Worm (Caenorhabditis elegans) whole organism, L3 larva: Measurements from ENCODE around the gene Y105C5B.9.

Experiments
- R02D3.7 ChIP-seq: fragments of 150-350 bp; optimal IDR thresholded peaks from 2 replicates; lab custom pipeline; 2014; ENCODE audit warnings: missing biosample characterization, missing genetic modification characterization
- ZK546.5 ChIP-seq: sonication (generic microtip); optimal IDR thresholded peaks from 2 replicates; lab custom pipeline; 2017; ENCODE audit warnings: missing biosample characterization, missing genetic modification characterization
- aly-2 ChIP-seq: fragments of 150-350 bp; optimal IDR thresholded peaks from 2 replicates; lab custom pipeline; 2014; ENCODE audit warnings: missing biosample characterization, missing genetic modification characterization
- ama-1 ChIP-seq: fragments of 150-350 bp; optimal IDR thresholded peaks from 2 replicates; lab custom pipeline; 2018
- ceh-16 ChIP-seq: sonication (generic microtip); optimal IDR thresholded peaks from 2 replicates; lab custom pipeline; 2017; ENCODE audit warnings: missing biosample characterization, missing genetic modification characterization
- ceh-28 ChIP-seq: fragments of 150-350 bp; optimal IDR thresholded peaks from 2 replicates; lab custom pipeline; 2014; ENCODE audit warnings: missing biosample characterization, missing genetic modification reagents, missing genetic modification characterization
- ceh-9 ChIP-seq: sonication (generic microtip); optimal IDR thresholded peaks from 2 replicates; lab custom pipeline; 2018; ENCODE audit warnings: missing biosample characterization, missing genetic modification characterization
- daf-12 ChIP-seq: fragments of 150-350 bp; optimal IDR thresholded peaks from 2 replicates; lab custom pipeline; 2014; ENCODE audit warnings: missing biosample characterization, missing genetic modification reagents, missing genetic modification characterization
- egl-5 ChIP-seq: fragments of 150-350 bp; optimal IDR thresholded peaks from 2 replicates; lab custom pipeline; 2017; ENCODE audit warnings: missing biosample characterization, missing genetic modification reagents, missing genetic modification characterization, inconsistent platforms
- elt-1 ChIP-seq: fragments of 150-350 bp; optimal IDR thresholded peaks from 2 replicates; lab custom pipeline; 2014; ENCODE audit warnings: missing biosample characterization, missing genetic modification characterization
- elt-2 ChIP-seq: sonication (generic microtip); optimal IDR thresholded peaks from 2 replicates; lab custom pipeline; 2016; ENCODE audit warnings: missing genetic modification reagents, mild to moderate bottlenecking, missing genetic modification characterization, missing compliant biosample characterization
- elt-3 ChIP-seq, 3 experiments: fragments of 150-350 bp in 1 of 3; sonication (generic microtip) in 2 of 3; optimal IDR thresholded peaks; 2 replicates in 2 of 3; 4 replicates in 1 of 3; lab custom pipeline; 2014 to 2017; ENCODE audit warnings: missing biosample characterization in 3 of 3, missing genetic modification characterization in 3 of 3
- eor-1 ChIP-seq, 2 experiments: fragments of 150-350 bp; optimal IDR thresholded peaks; 2 replicates each; lab custom pipeline; 2014 to 2018; ENCODE audit warnings: missing biosample characterization in 2 of 2, missing genetic modification characterization in 2 of 2
- fkh-10 ChIP-seq: sonication (generic microtip); optimal IDR thresholded peaks from 2 replicates; lab custom pipeline; 2017; ENCODE audit warnings: missing biosample characterization, missing genetic modification reagents, missing genetic modification characterization
- fkh-2 ChIP-seq: fragments of 150-350 bp; optimal IDR thresholded peaks from 2 replicates; lab custom pipeline; 2014; ENCODE audit warnings: missing biosample characterization, missing genetic modification reagents, missing genetic modification characterization
- fos-1 ChIP-seq: fragments of 150-350 bp; optimal IDR thresholded peaks from 2 replicates; lab custom pipeline; 2014; ENCODE audit warnings: missing biosample characterization, missing genetic modification characterization
- hmg-11 ChIP-seq: sonication (generic microtip); optimal IDR thresholded peaks from 2 replicates; lab custom pipeline; 2016; ENCODE audit warnings: missing genetic modification characterization, missing compliant biosample characterization
- jun-1 ChIP-seq: fragments of 150-350 bp; optimal IDR thresholded peaks from 2 replicates; lab custom pipeline; 2014; ENCODE audit warnings: missing biosample characterization, missing genetic modification reagents, missing genetic modification characterization
- lin-15B ChIP-seq: fragments of 150-350 bp; optimal IDR thresholded peaks from 2 replicates; lab custom pipeline; 2014; ENCODE audit warnings: missing biosample characterization, missing genetic modification characterization
- lin-39 ChIP-seq: fragments of 150-350 bp; optimal IDR thresholded peaks from 2 replicates; lab custom pipeline; 2018; ENCODE audit warnings: missing biosample characterization, missing genetic modification reagents, missing genetic modification characterization
- mml-1 ChIP-seq: fragments of 150-350 bp; sonication (generic microtip); optimal IDR thresholded peaks from 3 replicates; lab custom pipeline; 2014; ENCODE audit warnings: missing biosample characterization, missing genetic modification characterization
- nfya-1 ChIP-seq: sonication (generic microtip); optimal IDR thresholded peaks from 2 replicates; lab custom pipeline; 2017; ENCODE audit warnings: missing genetic modification characterization, mild to moderate bottlenecking, missing compliant biosample characterization, antibody characterized with exemption, moderate library complexity; ENCODE audit not compliant: insufficient read depth
- nhr-11 ChIP-seq: fragments of 150-350 bp; optimal IDR thresholded peaks from 2 replicates; lab custom pipeline; 2014; ENCODE audit warnings: missing biosample characterization, missing genetic modification characterization
- nhr-12 ChIP-seq: fragments of 150-350 bp; optimal IDR thresholded peaks from 2 replicates; lab custom pipeline; 2014; ENCODE audit warnings: missing biosample characterization, missing genetic modification characterization
- nhr-23 ChIP-seq: fragments of 150-350 bp; optimal IDR thresholded peaks from 2 replicates; lab custom pipeline; 2014; ENCODE audit warnings: missing biosample characterization, missing genetic modification reagents, missing genetic modification characterization
- nhr-237 ChIP-seq: fragments of 150-350 bp; optimal IDR thresholded peaks from 2 replicates; lab custom pipeline; 2014; ENCODE audit warnings: missing biosample characterization, missing genetic modification characterization
- nhr-25 ChIP-seq: sonication (generic microtip); optimal IDR thresholded peaks from 2 replicates; lab custom pipeline; 2017; ENCODE audit warnings: missing biosample characterization, missing genetic modification characterization
- nhr-43 ChIP-seq: sonication (generic microtip); optimal IDR thresholded peaks from 2 replicates; lab custom pipeline; 2016; ENCODE audit warnings: mild to moderate bottlenecking, missing genetic modification characterization, missing compliant biosample characterization; ENCODE audit not compliant: poor library complexity, severe bottlenecking
- nhr-67 ChIP-seq: fragments of 150-350 bp; optimal IDR thresholded peaks from 2 replicates; lab custom pipeline; 2014; ENCODE audit warnings: missing biosample characterization, missing genetic modification characterization
- pha-4 ChIP-seq: fragments of 150-350 bp; optimal IDR thresholded peaks from 2 replicates; lab custom pipeline; 2014; ENCODE audit warnings: missing biosample characterization, missing genetic modification reagents, missing genetic modification characterization
- pqm-1 ChIP-seq: fragments of 150-350 bp; optimal IDR thresholded peaks from 2 replicates; lab custom pipeline; 2017; ENCODE audit warnings: missing biosample characterization, missing genetic modification characterization, inconsistent platforms
- skn-1 ChIP-seq: fragments of 150-350 bp; optimal IDR thresholded peaks from 2 replicates; lab custom pipeline; 2014; ENCODE audit warnings: missing biosample characterization, missing genetic modification characterization
- snpc-4 ChIP-seq: fragments of 150-350 bp; optimal IDR thresholded peaks from 2 replicates; lab custom pipeline; 2014; ENCODE audit warnings: missing biosample characterization, missing genetic modification characterization
- tbx-2 ChIP-seq: sonication (generic microtip); optimal IDR thresholded peaks from 2 replicates; lab custom pipeline; 2016; ENCODE audit warnings: mild to moderate bottlenecking, missing genetic modification characterization, missing compliant biosample characterization
- unc-62 ChIP-seq: fragments of 150-350 bp; sonication (generic microtip); optimal IDR thresholded peaks from 4 replicates; lab custom pipeline; 2014; ENCODE audit warnings: missing biosample characterization, missing genetic modification reagents, missing genetic modification characterization
- zag-1 ChIP-seq: fragments of 150-350 bp; optimal IDR thresholded peaks from 2 replicates; lab custom pipeline; 2014; ENCODE audit warnings: missing biosample characterization, missing genetic modification characterization
- ztf-11 ChIP-seq: fragments of 150-350 bp; optimal IDR thresholded peaks from 2 replicates; lab custom pipeline; 2014; ENCODE audit warnings: missing biosample characterization, missing genetic modification characterization
- ztf-4 ChIP-seq: fragments of 150-350 bp; optimal IDR thresholded peaks from 2 replicates; lab custom pipeline; 2014; ENCODE audit warnings: missing biosample characterization, missing genetic modification characterization

Y105C5B.9 gene

DNA sequence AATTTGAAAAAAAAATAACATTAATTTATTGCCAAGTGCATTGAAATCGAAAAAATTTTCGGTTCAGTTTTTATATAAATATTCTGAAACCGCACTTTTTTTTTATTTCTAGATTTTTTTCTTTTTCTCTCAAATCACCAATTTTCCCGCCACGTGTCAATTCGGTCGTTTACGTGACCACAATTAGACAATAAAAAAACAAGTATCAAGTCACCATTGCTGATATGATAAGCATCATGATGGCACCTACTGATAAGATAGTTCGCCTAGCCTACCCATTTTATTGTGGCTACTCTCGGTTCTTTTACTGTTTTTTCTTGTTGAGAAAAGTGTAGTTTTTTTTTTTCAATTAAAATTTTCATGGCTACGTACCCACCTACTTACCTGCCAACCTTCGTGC lies 550 bp upstream of the Y105C5B.9 start:
- no peak for TF ChIP-seq nhr-11 (tag; lab: Kevin White, UChicago)
- peak in 1 of 3 experiments; percentile 25 for TF ChIP-seq elt-3 (tag; optimal IDR thresholded peaks at IDR 0.05; lab: Kevin White, UChicago)
- TF ChIP-seq elt-2 (tag; lab: Kevin White, UChicago), result peak; percentile 91
- peak; percentile 15 for TF ChIP-seq skn-1
- no peak for TF ChIP-seq egl-5
- TF ChIP-seq pha-4 (tag; lab: Kevin White, UChicago), result peak; percentile 15
- TF ChIP-seq pqm-1 (tag; lab: Kevin White, UChicago), result peak; percentile 68
- TF ChIP-seq, all 47 proteins: peak for 5

DNA sequence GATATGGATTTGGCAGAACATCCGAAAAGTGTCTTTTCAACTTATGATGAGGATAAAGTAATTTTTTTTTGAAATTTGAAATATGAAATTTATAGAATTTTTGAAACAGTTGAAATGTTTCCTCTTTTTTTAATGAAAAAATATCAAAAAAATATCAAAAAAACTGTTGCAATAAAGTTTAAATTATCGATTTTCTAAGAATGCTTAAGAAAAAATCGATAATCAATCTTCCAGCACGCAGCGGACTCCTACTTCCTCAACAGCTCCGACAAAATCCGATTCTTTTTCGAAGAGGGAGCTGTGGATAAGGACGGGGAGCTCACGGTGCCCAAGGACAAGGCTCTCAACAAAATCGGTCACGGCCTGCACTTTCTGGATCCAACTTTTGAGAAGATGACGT lies 313 bp downstream of the Y105C5B.9 start:
- TF ChIP-seq ceh-9 (tag; lab: Kevin White, UChicago) (no peak), eor-1 (tag; optimal IDR thresholded peaks at IDR 0.05; lab: Kevin White, UChicago) (no peak), ceh-28 (tag; lab: Kevin White, UChicago) (peak; percentile 80), R02D3.7 (tag; lab: Kevin White, UChicago) (no peak)

DNA sequence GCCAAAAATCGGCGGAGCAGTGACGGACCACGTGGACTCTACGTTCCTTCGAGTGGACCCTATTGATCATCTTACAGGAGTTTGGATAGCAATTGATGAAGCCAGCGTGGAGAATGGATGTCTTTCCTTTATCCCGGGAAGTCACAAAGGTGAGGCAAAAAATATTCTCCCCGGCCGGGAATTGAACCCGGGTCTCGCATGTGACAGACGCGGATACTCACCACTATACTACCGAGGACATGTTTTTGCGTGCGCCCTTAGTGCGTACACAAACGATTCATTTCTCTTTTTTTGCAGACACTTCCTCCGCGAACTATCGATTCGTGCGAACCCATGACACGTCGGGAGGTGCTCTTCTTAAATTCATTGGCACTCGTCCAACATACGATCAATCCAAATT lies 795 bp downstream of the Y105C5B.9 start:
- TF ChIP-seq nfya-1 (tag; lab: Kevin White, UChicago) (peak; percentile 11), ZK546.5 (tag; lab: Kevin White, UChicago) (no peak), tbx-2 (tag; lab: Kevin White, UChicago) (no peak), hmg-11 (tag; lab: Kevin White, UChicago) (peak; percentile 46), elt-2 (tag; lab: Kevin White, UChicago) (peak; percentile 34), snpc-4 (tag; lab: Kevin White, UChicago) (peak; percentile 52), pqm-1 (tag; lab: Kevin White, UChicago) (peak; percentile 2)

DNA sequence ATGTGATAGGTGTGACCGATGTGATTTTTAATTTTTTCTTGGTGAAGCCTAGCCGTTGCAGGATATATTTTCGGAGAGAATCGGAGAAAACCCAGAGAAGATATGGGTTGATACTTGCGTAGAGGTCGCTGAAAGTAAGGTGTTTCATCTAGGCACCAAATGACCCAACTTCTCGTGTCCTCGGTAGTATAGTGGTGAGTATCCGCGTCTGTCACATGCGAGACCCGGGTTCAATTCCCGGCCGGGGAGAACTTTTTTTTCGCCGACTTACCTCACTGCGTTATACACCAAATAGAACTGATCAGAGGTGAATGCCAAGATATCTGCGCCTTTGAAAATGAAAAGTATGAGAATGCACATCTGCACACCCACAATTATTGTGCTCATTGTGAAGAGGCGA lies 1.5 kb downstream of the Y105C5B.9 start:
- TF ChIP-seq daf-12 (tag; lab: Kevin White, UChicago) (no peak), hmg-11 (tag; lab: Kevin White, UChicago) (peak; percentile 11), nhr-12 (tag; lab: Kevin White, UChicago) (no peak), elt-1 (tag; lab: Kevin White, UChicago) (no peak), zag-1 (tag; lab: Kevin White, UChicago) (no peak), fkh-10 (GFP tag; lab: Kevin White, UChicago) (no peak), nhr-23 (tag; lab: Kevin White, UChicago) (peak; percentile 3), lin-15B (no peak), pha-4 (tag; lab: Kevin White, UChicago) (no peak), skn-1 (no peak), pqm-1 (tag; lab: Kevin White, UChicago) (no peak), lin-39 (tag; lab: Kevin White, UChicago) (peak; percentile 38), ZK546.5 (tag; lab: Kevin White, UChicago) (no peak), nhr-25 (tag; lab: Kevin White, UChicago) (peak; percentile 10), jun-1 (tag; lab: Kevin White, UChicago) (no peak), ceh-9 (tag; lab: Kevin White, UChicago) (no peak), mml-1 (tag; lab: Kevin White, UChicago) (no peak), aly-2 (no peak), nhr-237 (tag; lab: Kevin White, UChicago) (no peak), ztf-11 (no peak), ceh-28 (tag; lab: Kevin White, UChicago) (no peak), nhr-43 (tag; lab: Kevin White, UChicago) (no peak), snpc-4 (tag; lab: Kevin White, UChicago) (peak; percentile 35), ama-1 (lab: Kevin White, UChicago) (no peak), ceh-16 (no peak), nhr-67 (no peak), elt-2 (tag; lab: Kevin White, UChicago) (peak; percentile 24), nhr-11 (tag; lab: Kevin White, UChicago) (no peak), unc-62 (no peak), nfya-1 (tag; lab: Kevin White, UChicago) (peak; percentile 13), ztf-4 (tag; lab: Kevin White, UChicago) (no peak), egl-5 (no peak), R02D3.7 (tag; lab: Kevin White, UChicago) (no peak), fos-1 (tag; lab: Kevin White, UChicago) (no peak), fkh-2 (no peak), eor-1 (tag; optimal IDR thresholded peaks at IDR 0.05; lab: Kevin White, UChicago) (no peak), tbx-2 (tag; lab: Kevin White, UChicago) (peak; percentile 37)
